Fruit fly (Drosophila melanogaster) whole organism: ENCODE results near the gene CG5131.

Experiments
- CG8478 ChIP-seq: fragments of >200 bp; optimal IDR thresholded peaks from 2 replicates; lab custom pipeline; 2018; ENCODE audit warnings: inconsistent platforms
- Dll ChIP-seq: fragments of >200 bp; optimal IDR thresholded peaks from 2 replicates; lab custom pipeline; 2017
- EcR ChIP-seq, 2 experiments: fragments of >200 bp; optimal IDR thresholded peaks; 2 replicates each; lab custom pipeline; 2017; ENCODE audit warnings: missing biosample characterization in 2 of 2, missing genetic modification characterization in 2 of 2, missing genetic modification reagents in 2 of 2
- pan ChIP-seq: fragments of >200 bp; optimal IDR thresholded peaks from 2 replicates; lab custom pipeline; 2017
- psq ChIP-seq: fragments of >200 bp; optimal IDR thresholded peaks from 2 replicates; lab custom pipeline; 2017
- usp ChIP-seq: fragments of >200 bp; optimal IDR thresholded peaks from 2 replicates; lab custom pipeline; 2017; ENCODE audit warnings: missing biosample characterization, missing genetic modification characterization, mixed read lengths

DNA sequence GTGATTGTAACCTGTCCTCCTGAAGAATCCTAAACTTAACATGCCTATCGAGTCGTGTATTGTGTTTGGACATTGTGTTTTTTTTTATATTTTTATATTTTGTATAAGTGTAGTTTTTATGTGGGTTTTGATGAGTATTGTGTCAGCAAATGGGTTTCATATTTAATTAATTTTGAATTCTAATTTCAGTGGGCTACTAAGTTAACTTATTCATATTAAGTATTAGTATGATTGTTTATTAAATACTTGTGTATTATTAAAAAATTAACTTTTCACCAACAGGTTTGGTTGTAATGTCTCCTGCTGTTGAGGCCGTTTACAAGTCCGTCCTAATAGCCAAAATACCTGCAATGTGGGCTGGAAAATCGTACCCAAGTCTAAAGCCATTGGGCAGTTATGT is 40.1 kb downstream of the CG5131 start, which contains the start of gene CG15143:
- TF ChIP-seq psq = no peak
- TF ChIP-seq CG8478 (lab: Kevin White, UChicago) = no peak
- TF ChIP-seq usp (GFP tag; lab: Kevin White, UChicago) = no peak
- TF ChIP-seq pan (lab: Kevin White, UChicago) = no peak
- no peak for TF ChIP-seq EcR (GFP tag; optimal IDR thresholded peaks at IDR 0.05; lab: Kevin White, UChicago)
- TF ChIP-seq Dll (lab: Kevin White, UChicago) = no peak
